Worm (Caenorhabditis elegans) whole organism, midembryonic: Measurements from ENCODE around the gene nlp-48.

Experiments
- T22C8.4 ChIP-seq: fragments of 200-800 bp; sonication (Bioruptor generic); IDR thresholded peaks from 2 replicates; pipeline ENCODE4 v1.3.6; 2022; ENCODE audit warnings: missing genetic modification characterization, missing compliant biosample characterization
- cog-1 ChIP-seq: sonication (generic microtip); optimal IDR thresholded peaks from 2 replicates; lab custom pipeline; 2016; ENCODE audit warnings: missing genetic modification characterization, missing compliant biosample characterization
- ref-1 ChIP-seq: fragments of 200-800 bp; sonication (Bioruptor generic); conservative IDR thresholded peaks from 2 replicates; pipeline ENCODE4 v1.3.6; 2022; ENCODE audit warnings: missing genetic modification reagents, missing genetic modification characterization, missing compliant biosample characterization
- tab-1 ChIP-seq: fragments of 200-800 bp; sonication (Bioruptor generic); IDR thresholded peaks from 2 replicates; pipeline ENCODE4 v1.3.6; 2022; ENCODE audit warnings: missing genetic modification characterization, missing compliant biosample characterization
- ztf-23 ChIP-seq: fragments of 200-800 bp; sonication (Bioruptor generic); IDR thresholded peaks from 2 replicates; pipeline ENCODE4 v1.3.6; 2022; ENCODE audit warnings: missing genetic modification reagents, missing genetic modification characterization, missing compliant biosample characterization
- ztf-29 ChIP-seq: fragments of 200-800 bp; sonication (Bioruptor generic); IDR thresholded peaks from 2 replicates; pipeline ENCODE4 v1.3.6; 2022; ENCODE audit warnings: missing genetic modification reagents, missing genetic modification characterization, missing compliant biosample characterization

DNA sequence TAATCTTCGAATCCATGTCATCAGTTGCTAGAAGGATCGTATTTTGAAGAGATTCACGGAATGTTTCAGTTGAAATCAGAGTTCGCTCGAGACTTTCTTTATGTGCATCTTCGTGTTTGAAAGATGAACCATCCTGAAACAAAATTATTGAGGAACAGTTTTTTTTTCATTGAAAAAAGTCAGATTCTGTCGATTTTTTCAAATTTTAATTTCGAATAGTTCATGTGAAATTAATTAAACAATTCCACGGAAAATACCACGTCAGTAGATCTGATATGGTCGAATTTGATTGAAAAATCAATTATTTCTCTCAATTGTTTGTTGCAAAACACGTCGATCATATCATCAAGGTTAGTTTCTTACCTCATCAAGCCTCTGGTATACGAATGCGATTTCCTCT lies 38.5 kb upstream of the nlp-48 start, which contains the start of gene F54C8.1:
- TF ChIP-seq ztf-29 (GFP tag; lab: Robert Waterston, UW) (no peak), T22C8.4 (GFP tag; lab: Robert Waterston, UW) (no peak), tab-1 (GFP tag; lab: Robert Waterston, UW) (no peak), ref-1 (GFP tag; lab: Robert Waterston, UW) (no peak), cog-1 (no peak), ztf-23 (GFP tag; lab: Robert Waterston, UW) (no peak)
